Worm (Caenorhabditis elegans) whole organism, L2 larva: ENCODE results near the gene col-155.

Experiments used
- C34F6.9 ChIP-seq: fragments of 150-350 bp; optimal IDR thresholded peaks from 2 replicates; lab custom pipeline; 2014; ENCODE audit warnings: missing biosample characterization, missing genetic modification characterization
- F13H6.1 ChIP-seq: sonication (generic microtip); optimal IDR thresholded peaks from 2 replicates; lab custom pipeline; 2016; ENCODE audit warnings: missing genetic modification characterization, missing compliant biosample characterization
- R02D3.7 ChIP-seq: fragments of 150-350 bp; optimal IDR thresholded peaks from 2 replicates; lab custom pipeline; 2014; ENCODE audit warnings: missing biosample characterization, missing genetic modification characterization
- Y55F3AM.14 ChIP-seq: fragments of 200-800 bp; sonication (Bioruptor generic); optimal IDR thresholded peaks from 2 replicates; lab custom pipeline; 2018; ENCODE audit warnings: mild to moderate bottlenecking, missing genetic modification characterization, missing compliant biosample characterization
- ZK546.5 ChIP-seq: sonication (generic microtip); optimal IDR thresholded peaks from 2 replicates; lab custom pipeline; 2017; ENCODE audit warnings: missing biosample characterization, missing genetic modification characterization
- alr-1 ChIP-seq: fragments of 150-350 bp; optimal IDR thresholded peaks from 2 replicates; lab custom pipeline; 2014; ENCODE audit warnings: missing biosample characterization, missing genetic modification characterization
- aly-2 ChIP-seq: fragments of 150-350 bp; optimal IDR thresholded peaks from 2 replicates; lab custom pipeline; 2014; ENCODE audit warnings: missing biosample characterization, missing genetic modification characterization
- ama-1 ChIP-seq: fragments of 150-350 bp; optimal IDR thresholded peaks from 2 replicates; lab custom pipeline; 2018; ENCODE audit warnings: inconsistent platforms
- ceh-16 ChIP-seq: fragments of 150-350 bp; optimal IDR thresholded peaks from 2 replicates; lab custom pipeline; 2014; ENCODE audit warnings: missing biosample characterization, missing genetic modification characterization
- ceh-82 ChIP-seq: fragments of 150-350 bp; optimal IDR thresholded peaks from 2 replicates; lab custom pipeline; 2014; ENCODE audit warnings: missing biosample characterization, missing genetic modification characterization
- crh-2 ChIP-seq: sonication (generic microtip); optimal IDR thresholded peaks from 2 replicates; lab custom pipeline; 2017; ENCODE audit warnings: missing biosample characterization, missing genetic modification characterization
- dmd-4 ChIP-seq: sonication (generic microtip); optimal IDR thresholded peaks from 2 replicates; lab custom pipeline; 2017; ENCODE audit warnings: missing biosample characterization, missing genetic modification characterization
- egl-27 ChIP-seq: sonication (generic microtip); optimal IDR thresholded peaks from 3 replicates; lab custom pipeline; 2017; ENCODE audit warnings: missing biosample characterization, missing genetic modification reagents, missing genetic modification characterization
- elt-1 ChIP-seq: fragments of 150-350 bp; optimal IDR thresholded peaks from 2 replicates; lab custom pipeline; 2014; ENCODE audit warnings: missing biosample characterization, missing genetic modification characterization
- fos-1 ChIP-seq: fragments of 150-350 bp; optimal IDR thresholded peaks from 2 replicates; lab custom pipeline; 2014; ENCODE audit warnings: missing biosample characterization, missing genetic modification characterization
- gmeb-1 ChIP-seq: fragments of 150-350 bp; optimal IDR thresholded peaks from 2 replicates; lab custom pipeline; 2014; ENCODE audit warnings: missing biosample characterization, missing genetic modification characterization
- lin-11 ChIP-seq: fragments of 150-350 bp; sonication (generic microtip); optimal IDR thresholded peaks from 2 replicates; lab custom pipeline; 2014; ENCODE audit warnings: missing biosample characterization, missing genetic modification characterization, inconsistent platforms, mixed read lengths
- lin-13 ChIP-seq: fragments of 150-350 bp; optimal IDR thresholded peaks from 2 replicates; lab custom pipeline; 2014; ENCODE audit warnings: missing biosample characterization, missing genetic modification reagents, missing genetic modification characterization
- lin-39 ChIP-seq: fragments of 150-350 bp; optimal IDR thresholded peaks from 2 replicates; lab custom pipeline; 2014; ENCODE audit warnings: missing biosample characterization, missing genetic modification reagents, missing genetic modification characterization
- lsy-2 ChIP-seq, 2 experiments: fragments of 150-350 bp in 1 of 2; sonication (generic microtip) in 1 of 2; optimal IDR thresholded peaks; 2 replicates each; lab custom pipeline; 2014 to 2017; ENCODE audit warnings: missing biosample characterization in 2 of 2, missing genetic modification characterization in 2 of 2
- mab-5 ChIP-seq: fragments of 150-350 bp; optimal IDR thresholded peaks from 2 replicates; lab custom pipeline; 2014; ENCODE audit warnings: missing biosample characterization, missing genetic modification characterization
- mbf-1 ChIP-seq: sonication (generic microtip); optimal IDR thresholded peaks from 2 replicates; lab custom pipeline; 2017; ENCODE audit warnings: missing biosample characterization, missing genetic modification characterization
- mdl-1 ChIP-seq, 2 experiments: fragments of 150-350 bp in 1 of 2; sonication (generic microtip) in 1 of 2; optimal IDR thresholded peaks; 2 replicates each; lab custom pipeline; 2017; ENCODE audit warnings: missing biosample characterization in 2 of 2, missing genetic modification characterization in 2 of 2
- nhr-10 ChIP-seq: sonication (generic microtip); optimal IDR thresholded peaks from 2 replicates; lab custom pipeline; 2017; ENCODE audit warnings: missing biosample characterization, missing genetic modification characterization
- nhr-11 ChIP-seq: fragments of 150-350 bp; optimal IDR thresholded peaks from 2 replicates; lab custom pipeline; 2014; ENCODE audit warnings: missing biosample characterization, missing genetic modification characterization
- nhr-12 ChIP-seq: fragments of 150-350 bp; optimal IDR thresholded peaks from 2 replicates; lab custom pipeline; 2014; ENCODE audit warnings: missing biosample characterization, missing genetic modification characterization
- nhr-129 ChIP-seq: fragments of 150-350 bp; optimal IDR thresholded peaks from 2 replicates; lab custom pipeline; 2014; ENCODE audit warnings: missing biosample characterization, missing genetic modification characterization
- nhr-21 ChIP-seq: fragments of 150-350 bp; optimal IDR thresholded peaks from 2 replicates; lab custom pipeline; 2014; ENCODE audit warnings: missing biosample characterization, missing genetic modification characterization
- nhr-23 ChIP-seq: fragments of 150-350 bp; optimal IDR thresholded peaks from 2 replicates; lab custom pipeline; 2014; ENCODE audit warnings: missing biosample characterization, missing genetic modification reagents, missing genetic modification characterization
- nhr-237 ChIP-seq: fragments of 150-350 bp; optimal IDR thresholded peaks from 2 replicates; lab custom pipeline; 2014; ENCODE audit warnings: missing biosample characterization, missing genetic modification characterization
- nhr-25 ChIP-seq: fragments of 150-350 bp; sonication (generic microtip); optimal IDR thresholded peaks from 3 replicates; lab custom pipeline; 2014; ENCODE audit warnings: missing biosample characterization, missing genetic modification characterization
- nhr-6 ChIP-seq: fragments of 150-350 bp; optimal IDR thresholded peaks from 2 replicates; lab custom pipeline; 2014; ENCODE audit warnings: missing biosample characterization, missing genetic modification characterization
- nhr-77 ChIP-seq: fragments of 150-350 bp; optimal IDR thresholded peaks from 2 replicates; lab custom pipeline; 2014; ENCODE audit warnings: missing biosample characterization, missing genetic modification characterization
- peb-1 ChIP-seq: fragments of 150-350 bp; optimal IDR thresholded peaks from 2 replicates; lab custom pipeline; 2014; ENCODE audit warnings: missing biosample characterization, missing genetic modification characterization
- sem-4 ChIP-seq: fragments of 150-350 bp; optimal IDR thresholded peaks from 2 replicates; lab custom pipeline; 2014; ENCODE audit warnings: missing biosample characterization, missing genetic modification reagents, missing genetic modification characterization
- skn-1 ChIP-seq: sonication (generic microtip); optimal IDR thresholded peaks from 2 replicates; lab custom pipeline; 2017; ENCODE audit warnings: missing biosample characterization, missing genetic modification characterization
- sma-3 ChIP-seq: sonication (generic microtip); optimal IDR thresholded peaks from 2 replicates; lab custom pipeline; 2016; ENCODE audit warnings: missing genetic modification reagents, missing genetic modification characterization, missing compliant biosample characterization
- sma-9 ChIP-seq, 2 experiments: fragments of 150-350 bp in 1 of 2; sonication (generic microtip) in 1 of 2; optimal IDR thresholded peaks; 2 replicates each; lab custom pipeline; 2014 to 2016; ENCODE audit warnings: missing genetic modification characterization in 2 of 2, mild to moderate bottlenecking in 1 of 2, missing biosample characterization in 1 of 2, missing compliant biosample characterization in 1 of 2, missing genetic modification reagents in 1 of 2, moderate library complexity in 1 of 2
- snpc-4 ChIP-seq: fragments of 150-350 bp; optimal IDR thresholded peaks from 2 replicates; lab custom pipeline; 2014; ENCODE audit warnings: missing biosample characterization, missing genetic modification characterization
- unc-39 ChIP-seq: fragments of 150-350 bp; optimal IDR thresholded peaks from 2 replicates; lab custom pipeline; 2014; ENCODE audit warnings: missing biosample characterization, missing genetic modification characterization
- unc-55 ChIP-seq: fragments of 150-350 bp; sonication (generic microtip); optimal IDR thresholded peaks from 3 replicates; lab custom pipeline; 2014; ENCODE audit warnings: missing biosample characterization, missing genetic modification reagents, missing genetic modification characterization
- unc-62 ChIP-seq: fragments of 150-350 bp; optimal IDR thresholded peaks from 2 replicates; lab custom pipeline; 2014; ENCODE audit warnings: missing biosample characterization, missing genetic modification reagents, missing genetic modification characterization
- zag-1 ChIP-seq: fragments of 150-350 bp; optimal IDR thresholded peaks from 2 replicates; lab custom pipeline; 2014; ENCODE audit warnings: missing biosample characterization, missing genetic modification characterization
- ztf-1 ChIP-seq: fragments of 200-800 bp; sonication (Bioruptor generic); conservative IDR thresholded peaks from 2 replicates; pipeline ENCODE4 v1.3.6; 2022; ENCODE audit warnings: missing genetic modification characterization, missing compliant biosample characterization
- ztf-11 ChIP-seq: sonication (generic microtip); optimal IDR thresholded peaks from 2 replicates; lab custom pipeline; 2017; ENCODE audit warnings: missing biosample characterization, missing genetic modification characterization
- ztf-4 ChIP-seq: fragments of 150-350 bp; optimal IDR thresholded peaks from 2 replicates; lab custom pipeline; 2014; ENCODE audit warnings: missing biosample characterization, missing genetic modification characterization

col-155 gene

ce11 chrV:11383032-11383431, 6.6 kb downstream of the col-155 start, which contains the start of gene F55C10.5:
F55C10.5 (plus strand) TSS chrV:11383105.
- TF ChIP-seq aly-2 (tag; lab: Kevin White, UChicago) = no peak
- no peak for TF ChIP-seq dmd-4 (tag; lab: Kevin White, UChicago)
- TF ChIP-seq nhr-6 (tag; lab: Kevin White, UChicago) = no peak
- TF ChIP-seq Y55F3AM.14 = no peak
- TF ChIP-seq, all 48 proteins: peak for 0

- TF ChIP-seq skn-1 = no peak
- TF ChIP-seq ztf-4 = no peak
- TF ChIP-seq ceh-82 = no peak
- no peak for TF ChIP-seq lin-11
- peak; percentile 16 for TF ChIP-seq sma-9 (GFP tag; optimal IDR thresholded peaks at IDR 0.05; lab: Kevin White, UChicago)
- TF ChIP-seq sma-9 (tag; optimal IDR thresholded peaks at IDR 0.05; lab: Kevin White, UChicago) = no peak
- TF ChIP-seq dmd-4 (tag; lab: Kevin White, UChicago) = no peak
Measured at ce11 chrV:11380571-11380970, 9.1 kb downstream of the col-155 start.

- TF ChIP-seq lin-11 = no peak
- no peak for TF ChIP-seq gmeb-1 (tag; lab: Kevin White, UChicago)
- TF ChIP-seq nhr-6 (tag; lab: Kevin White, UChicago) = no peak
- no peak for TF ChIP-seq C34F6.9
- no peak for TF ChIP-seq ztf-11 (tag; lab: Kevin White, UChicago)
- TF ChIP-seq snpc-4 (tag; lab: Kevin White, UChicago) = no peak
- TF ChIP-seq nhr-21 = no peak
Measured at ce11 chrV:11379341-11379740, 10.3 kb downstream of the col-155 start.

- TF ChIP-seq nhr-237 (tag; lab: Kevin White, UChicago) (no peak), sma-9 (GFP tag; optimal IDR thresholded peaks at IDR 0.05; lab: Kevin White, UChicago) (peak; percentile 78), sma-9 (tag; optimal IDR thresholded peaks at IDR 0.05; lab: Kevin White, UChicago) (no peak), nhr-10 (tag; lab: Kevin White, UChicago) (no peak), lin-13 (no peak), F13H6.1 (peak; percentile 79), snpc-4 (tag; lab: Kevin White, UChicago) (peak; percentile 40), nhr-77 (tag; lab: Kevin White, UChicago) (no peak), R02D3.7 (tag; lab: Kevin White, UChicago) (no peak), nhr-12 (tag; lab: Kevin White, UChicago) (no peak), Y55F3AM.14 (no peak), nhr-25 (tag; lab: Kevin White, UChicago) (no peak), zag-1 (peak; percentile 68), unc-55 (GFP tag; lab: Kevin White, UChicago) (peak; percentile 87), ceh-16 (tag; lab: Kevin White, UChicago) (no peak), elt-1 (tag; lab: Kevin White, UChicago) (no peak), skn-1 (no peak), sma-3 (no peak), dmd-4 (tag; lab: Kevin White, UChicago) (no peak), mbf-1 (tag; lab: Kevin White, UChicago) (no peak), ama-1 (lab: Kevin White, UChicago) (no peak), ceh-82 (no peak), fos-1 (tag; lab: Kevin White, UChicago) (peak; percentile 39), nhr-129 (tag; lab: Kevin White, UChicago) (peak; percentile 53), lin-11 (peak; percentile 82), nhr-11 (no peak), unc-62 (GFP tag; lab: Kevin White, UChicago) (no peak), nhr-23 (no peak), unc-39 (tag; lab: Kevin White, UChicago) (no peak), peb-1 (tag; lab: Kevin White, UChicago) (no peak), egl-27 (tag; lab: Kevin White, UChicago) (peak; percentile 17), mab-5 (tag; lab: Kevin White, UChicago) (peak; percentile 53), lsy-2 (tag; optimal IDR thresholded peaks at IDR 0.05; lab: Kevin White, UChicago) (peak; percentile 13 to 79), aly-2 (tag; lab: Kevin White, UChicago) (no peak), C34F6.9 (peak; percentile 91), nhr-6 (tag; lab: Kevin White, UChicago) (peak; percentile 26), ztf-11 (tag; lab: Kevin White, UChicago) (no peak), sem-4 (tag; lab: Kevin White, UChicago) (peak; percentile 43), crh-2 (tag; lab: Kevin White, UChicago) (peak; percentile 80), ZK546.5 (tag; lab: Kevin White, UChicago) (no peak), mdl-1 (tag; optimal IDR thresholded peaks at IDR 0.05; lab: Kevin White, UChicago) (no peak), lin-39 (no peak), ztf-4 (peak; percentile 33), ztf-1 (GFP tag; lab: Robert Waterston, UW) (no peak), nhr-21 (peak; percentile 45), alr-1 (tag; lab: Kevin White, UChicago) (no peak)
Measured at ce11 chrV:11375150-11375792, 14.4 kb downstream of the col-155 start, which contains the start of gene cnb-1. cnb-1 (plus strand) TSS chrV:11375742.
